Worm (Caenorhabditis elegans) whole organism, L2 larva: ENCODE measurements around the gene grd-1.

Experiments
- C34F6.9 ChIP-seq: fragments of 150-350 bp; optimal IDR thresholded peaks from 2 replicates; lab custom pipeline; 2014; ENCODE audit warnings: missing biosample characterization, missing genetic modification characterization
- F13H6.1 ChIP-seq: sonication (generic microtip); optimal IDR thresholded peaks from 2 replicates; lab custom pipeline; 2016; ENCODE audit warnings: missing genetic modification characterization, missing compliant biosample characterization
- Y55F3AM.14 ChIP-seq: fragments of 200-800 bp; sonication (Bioruptor generic); optimal IDR thresholded peaks from 2 replicates; lab custom pipeline; 2018; ENCODE audit warnings: mild to moderate bottlenecking, missing genetic modification characterization, missing compliant biosample characterization
- ZK546.5 ChIP-seq: sonication (generic microtip); optimal IDR thresholded peaks from 2 replicates; lab custom pipeline; 2017; ENCODE audit warnings: missing biosample characterization, missing genetic modification characterization
- aly-2 ChIP-seq: fragments of 150-350 bp; optimal IDR thresholded peaks from 2 replicates; lab custom pipeline; 2014; ENCODE audit warnings: missing biosample characterization, missing genetic modification characterization
- blmp-1 ChIP-seq: sonication (generic microtip); optimal IDR thresholded peaks from 2 replicates; lab custom pipeline; 2017; ENCODE audit warnings: missing genetic modification characterization, mild to moderate bottlenecking, missing compliant biosample characterization, antibody characterized with exemption, moderate library complexity; ENCODE audit not compliant: insufficient read depth
- ceh-16 ChIP-seq: fragments of 150-350 bp; optimal IDR thresholded peaks from 2 replicates; lab custom pipeline; 2014; ENCODE audit warnings: missing biosample characterization, missing genetic modification characterization
- ceh-82 ChIP-seq: fragments of 150-350 bp; optimal IDR thresholded peaks from 2 replicates; lab custom pipeline; 2014; ENCODE audit warnings: missing biosample characterization, missing genetic modification characterization
- dmd-4 ChIP-seq: sonication (generic microtip); optimal IDR thresholded peaks from 2 replicates; lab custom pipeline; 2017; ENCODE audit warnings: missing biosample characterization, missing genetic modification characterization
- egl-27 ChIP-seq: sonication (generic microtip); optimal IDR thresholded peaks from 3 replicates; lab custom pipeline; 2017; ENCODE audit warnings: missing biosample characterization, missing genetic modification reagents, missing genetic modification characterization
- elt-1 ChIP-seq: fragments of 150-350 bp; optimal IDR thresholded peaks from 2 replicates; lab custom pipeline; 2014; ENCODE audit warnings: missing biosample characterization, missing genetic modification characterization
- fos-1 ChIP-seq: fragments of 150-350 bp; optimal IDR thresholded peaks from 2 replicates; lab custom pipeline; 2014; ENCODE audit warnings: missing biosample characterization, missing genetic modification characterization
- gmeb-1 ChIP-seq: fragments of 150-350 bp; optimal IDR thresholded peaks from 2 replicates; lab custom pipeline; 2014; ENCODE audit warnings: missing biosample characterization, missing genetic modification characterization
- lin-11 ChIP-seq: fragments of 150-350 bp; sonication (generic microtip); optimal IDR thresholded peaks from 2 replicates; lab custom pipeline; 2014; ENCODE audit warnings: missing biosample characterization, missing genetic modification characterization, inconsistent platforms, mixed read lengths
- lin-13 ChIP-seq: fragments of 150-350 bp; optimal IDR thresholded peaks from 2 replicates; lab custom pipeline; 2014; ENCODE audit warnings: missing biosample characterization, missing genetic modification reagents, missing genetic modification characterization
- lin-39 ChIP-seq: fragments of 150-350 bp; optimal IDR thresholded peaks from 2 replicates; lab custom pipeline; 2014; ENCODE audit warnings: missing biosample characterization, missing genetic modification reagents, missing genetic modification characterization
- lsy-2 ChIP-seq, 2 experiments: fragments of 150-350 bp in 1 of 2; sonication (generic microtip) in 1 of 2; optimal IDR thresholded peaks; 2 replicates each; lab custom pipeline; 2014 to 2017; ENCODE audit warnings: missing biosample characterization in 2 of 2, missing genetic modification characterization in 2 of 2
- mab-5 ChIP-seq: fragments of 150-350 bp; optimal IDR thresholded peaks from 2 replicates; lab custom pipeline; 2014; ENCODE audit warnings: missing biosample characterization, missing genetic modification characterization
- mbf-1 ChIP-seq: sonication (generic microtip); optimal IDR thresholded peaks from 2 replicates; lab custom pipeline; 2017; ENCODE audit warnings: missing biosample characterization, missing genetic modification characterization
- mdl-1 ChIP-seq, 2 experiments: fragments of 150-350 bp in 1 of 2; sonication (generic microtip) in 1 of 2; optimal IDR thresholded peaks; 2 replicates each; lab custom pipeline; 2017; ENCODE audit warnings: missing biosample characterization in 2 of 2, missing genetic modification characterization in 2 of 2
- nhr-12 ChIP-seq: fragments of 150-350 bp; optimal IDR thresholded peaks from 2 replicates; lab custom pipeline; 2014; ENCODE audit warnings: missing biosample characterization, missing genetic modification characterization
- nhr-129 ChIP-seq: fragments of 150-350 bp; optimal IDR thresholded peaks from 2 replicates; lab custom pipeline; 2014; ENCODE audit warnings: missing biosample characterization, missing genetic modification characterization
- nhr-21 ChIP-seq: fragments of 150-350 bp; optimal IDR thresholded peaks from 2 replicates; lab custom pipeline; 2014; ENCODE audit warnings: missing biosample characterization, missing genetic modification characterization
- nhr-237 ChIP-seq: fragments of 150-350 bp; optimal IDR thresholded peaks from 2 replicates; lab custom pipeline; 2014; ENCODE audit warnings: missing biosample characterization, missing genetic modification characterization
- nhr-25 ChIP-seq: fragments of 150-350 bp; sonication (generic microtip); optimal IDR thresholded peaks from 3 replicates; lab custom pipeline; 2014; ENCODE audit warnings: missing biosample characterization, missing genetic modification characterization
- peb-1 ChIP-seq: fragments of 150-350 bp; optimal IDR thresholded peaks from 2 replicates; lab custom pipeline; 2014; ENCODE audit warnings: missing biosample characterization, missing genetic modification characterization
- sem-4 ChIP-seq: fragments of 150-350 bp; optimal IDR thresholded peaks from 2 replicates; lab custom pipeline; 2014; ENCODE audit warnings: missing biosample characterization, missing genetic modification reagents, missing genetic modification characterization
- skn-1 ChIP-seq: sonication (generic microtip); optimal IDR thresholded peaks from 2 replicates; lab custom pipeline; 2017; ENCODE audit warnings: missing biosample characterization, missing genetic modification characterization
- sma-9 ChIP-seq, 2 experiments: fragments of 150-350 bp in 1 of 2; sonication (generic microtip) in 1 of 2; optimal IDR thresholded peaks; 2 replicates each; lab custom pipeline; 2014 to 2016; ENCODE audit warnings: missing genetic modification characterization in 2 of 2, mild to moderate bottlenecking in 1 of 2, missing biosample characterization in 1 of 2, missing compliant biosample characterization in 1 of 2, missing genetic modification reagents in 1 of 2, moderate library complexity in 1 of 2
- snpc-4 ChIP-seq: fragments of 150-350 bp; optimal IDR thresholded peaks from 2 replicates; lab custom pipeline; 2014; ENCODE audit warnings: missing biosample characterization, missing genetic modification characterization
- unc-39 ChIP-seq: fragments of 150-350 bp; optimal IDR thresholded peaks from 2 replicates; lab custom pipeline; 2014; ENCODE audit warnings: missing biosample characterization, missing genetic modification characterization
- unc-55 ChIP-seq: fragments of 150-350 bp; sonication (generic microtip); optimal IDR thresholded peaks from 3 replicates; lab custom pipeline; 2014; ENCODE audit warnings: missing biosample characterization, missing genetic modification reagents, missing genetic modification characterization
- unc-62 ChIP-seq: fragments of 150-350 bp; optimal IDR thresholded peaks from 2 replicates; lab custom pipeline; 2014; ENCODE audit warnings: missing biosample characterization, missing genetic modification reagents, missing genetic modification characterization
- ztf-4 ChIP-seq: fragments of 150-350 bp; optimal IDR thresholded peaks from 2 replicates; lab custom pipeline; 2014; ENCODE audit warnings: missing biosample characterization, missing genetic modification characterization

Gene grd-1

ce11 chrX:11067256-11067655 lies 42.0 kb upstream of the grd-1 start:
- TF ChIP-seq fos-1 (tag; lab: Kevin White, UChicago): peak; percentile 6
- TF ChIP-seq unc-62 (GFP tag; lab: Kevin White, UChicago): no peak
- TF ChIP-seq F13H6.1: no peak
- peak; percentile 25 for TF ChIP-seq egl-27 (tag; lab: Kevin White, UChicago)
- TF ChIP-seq, all 48 proteins: peak for 2

- TF ChIP-seq lsy-2 (tag; optimal IDR thresholded peaks at IDR 0.05; lab: Kevin White, UChicago): peak in 1 of 2 experiments; percentile 42
- TF ChIP-seq lin-39 (tag; lab: Kevin White, UChicago): no peak
- peak in 1 of 2 experiments; percentile 28 for TF ChIP-seq mdl-1 (tag; optimal IDR thresholded peaks at IDR 0.05; lab: Kevin White, UChicago)
- TF ChIP-seq peb-1 (tag; lab: Kevin White, UChicago): no peak
- TF ChIP-seq Y55F3AM.14: peak; percentile 31
- TF ChIP-seq mab-5 (tag; lab: Kevin White, UChicago): peak; percentile 8
- TF ChIP-seq elt-1 (tag; lab: Kevin White, UChicago): no peak
- peak; percentile 81 for TF ChIP-seq unc-55
- TF ChIP-seq sma-9 (GFP tag; optimal IDR thresholded peaks at IDR 0.05; lab: Kevin White, UChicago): peak; percentile 22
- TF ChIP-seq sma-9 (tag; optimal IDR thresholded peaks at IDR 0.05; lab: Kevin White, UChicago): no peak
- TF ChIP-seq C34F6.9 (tag; lab: Kevin White, UChicago): peak; percentile 26
- TF ChIP-seq lin-11 (tag; lab: Kevin White, UChicago): peak; percentile 16
- TF ChIP-seq lin-13 (GFP tag; lab: Kevin White, UChicago): no peak
- TF ChIP-seq nhr-129 (tag; lab: Kevin White, UChicago): peak; percentile 54
- peak; percentile 23 for TF ChIP-seq snpc-4 (tag; lab: Kevin White, UChicago)
Observed at ce11 chrX:11068334-11068733, 40.9 kb upstream of the grd-1 start, which contains the start of gene apt-9. apt-9 (plus strand) TSS chrX:11068527.

- TF ChIP-seq mbf-1 (tag; lab: Kevin White, UChicago): no peak
- TF ChIP-seq F13H6.1: no peak
- no peak for TF ChIP-seq peb-1 (tag; lab: Kevin White, UChicago)
- no peak for TF ChIP-seq mab-5 (tag; lab: Kevin White, UChicago)
- no peak for TF ChIP-seq unc-62 (GFP tag; lab: Kevin White, UChicago)
- no peak for TF ChIP-seq nhr-12 (tag; lab: Kevin White, UChicago)
- no peak for TF ChIP-seq snpc-4 (tag; lab: Kevin White, UChicago)
Observed at ce11 chrX:11072701-11073100, 36.5 kb upstream of the grd-1 start.

ce11 chrX:11073358-11073757 lies 35.9 kb upstream of the grd-1 start, which contains the start of gene W04G3.5:
W04G3.5 (plus strand) TSS chrX:11073658.
- TF ChIP-seq nhr-25 (tag; lab: Kevin White, UChicago): no peak
- TF ChIP-seq lin-39 (tag; lab: Kevin White, UChicago): no peak
- no peak for TF ChIP-seq skn-1
- TF ChIP-seq aly-2 (tag; lab: Kevin White, UChicago): no peak
- no peak for TF ChIP-seq fos-1 (tag; lab: Kevin White, UChicago)
- TF ChIP-seq nhr-237 (tag; lab: Kevin White, UChicago): no peak
- TF ChIP-seq nhr-21 (tag; lab: Kevin White, UChicago): no peak
- TF ChIP-seq dmd-4 (tag; lab: Kevin White, UChicago): no peak
- TF ChIP-seq gmeb-1 (tag; lab: Kevin White, UChicago): no peak
- TF ChIP-seq egl-27 (tag; lab: Kevin White, UChicago): no peak
- TF ChIP-seq unc-39: no peak
- TF ChIP-seq Y55F3AM.14: no peak
- no peak for TF ChIP-seq ceh-82
- TF ChIP-seq F13H6.1: no peak
- no peak for TF ChIP-seq ztf-4 (tag; lab: Kevin White, UChicago)

- TF ChIP-seq blmp-1 (tag; lab: Kevin White, UChicago): no peak
- no peak for TF ChIP-seq ceh-16
Observed at ce11 chrX:11076491-11076890, 32.7 kb upstream of the grd-1 start, which contains the start of gene W04G3.12. W04G3.12 (minus strand) TSS chrX:11076801.

- TF ChIP-seq sem-4 (tag; lab: Kevin White, UChicago) (no peak), ceh-16 (no peak), F13H6.1 (no peak), ZK546.5 (tag; lab: Kevin White, UChicago) (no peak), lin-39 (tag; lab: Kevin White, UChicago) (no peak), lin-13 (GFP tag; lab: Kevin White, UChicago) (no peak)
Observed at ce11 chrX:11078150-11078549, 31.1 kb upstream of the grd-1 start, which contains the start of gene W04G3.10. W04G3.10 (minus strand) TSS chrX:11078250.
